Fruit fly (Drosophila melanogaster) whole organism, embryonic: ENCODE results near the gene chic.
A peak's percentile ranks its signal among the peaks of the same experiment; 100 is the strongest.

Experiments used
- Atf6 ChIP-seq: fragments of 200-800 bp; sonication (Bioruptor generic); IDR thresholded peaks from 2 replicates; pipeline ENCODE4 v1.3.6; 2022; ENCODE audit warnings: missing biosample characterization, missing genetic modification characterization
- Bgb ChIP-seq: fragments of 200-800 bp; sonication (Bioruptor generic); IDR thresholded peaks from 2 replicates; pipeline ENCODE4 v1.3.6; 2022; ENCODE audit warnings: missing biosample characterization, missing genetic modification characterization; ENCODE audit not compliant: partially characterized antibody
- CG10366 ChIP-seq: fragments of 200-800 bp; sonication (Bioruptor generic); IDR thresholded peaks from 2 replicates; pipeline ENCODE4 v1.3.6; 2022; ENCODE audit warnings: missing biosample characterization, missing genetic modification characterization
- CG10959 ChIP-seq: fragments of 200-800 bp; sonication (Bioruptor generic); IDR thresholded peaks from 2 replicates; pipeline ENCODE4 v1.3.6; 2022; ENCODE audit warnings: missing biosample characterization, missing genetic modification characterization
- CG11398 ChIP-seq: fragments of 200-800 bp; sonication (Bioruptor generic); optimal IDR thresholded peaks from 2 replicates; lab custom pipeline; 2016; ENCODE audit warnings: missing biosample characterization, missing genetic modification characterization
- CG14441 ChIP-seq: fragments of 200-800 bp; sonication (Bioruptor generic); IDR thresholded peaks from 2 replicates; pipeline ENCODE4 v1.3.6; 2022; ENCODE audit warnings: missing biosample characterization, missing genetic modification characterization
- CG14667 ChIP-seq: fragments of 200-800 bp; sonication (Bioruptor generic); IDR thresholded peaks from 2 replicates; pipeline ENCODE4 v1.3.6; 2022; ENCODE audit warnings: missing biosample characterization, missing genetic modification characterization
- CG16815 ChIP-seq: fragments of 200-800 bp; sonication (Bioruptor generic); optimal IDR thresholded peaks from 3 replicates; lab custom pipeline; 2017; ENCODE audit warnings: missing biosample characterization, mild to moderate bottlenecking, missing genetic modification characterization
- CG3163 ChIP-seq: fragments of 200-800 bp; sonication (Bioruptor generic); optimal IDR thresholded peaks from 3 replicates; lab custom pipeline; 2016; ENCODE audit warnings: missing biosample characterization, missing genetic modification characterization
- CG3407 ChIP-seq: fragments of 200-800 bp; sonication (Bioruptor generic); optimal IDR thresholded peaks from 2 replicates; lab custom pipeline; 2018; ENCODE audit warnings: missing biosample characterization, mild to moderate bottlenecking, missing genetic modification characterization
- CG4328 ChIP-seq: fragments of 200-800 bp; sonication (Bioruptor generic); optimal IDR thresholded peaks from 3 replicates; lab custom pipeline; 2017; ENCODE audit warnings: missing biosample characterization, missing genetic modification reagents, missing genetic modification characterization
- CG4404 ChIP-seq: fragments of 200-800 bp; sonication (Bioruptor generic); IDR thresholded peaks from 2 replicates; pipeline ENCODE4 v1.3.6; 2022; ENCODE audit warnings: missing biosample characterization, missing genetic modification characterization
- CG4730 ChIP-seq: fragments of 200-800 bp; sonication (Bioruptor generic); IDR thresholded peaks from 2 replicates; pipeline ENCODE4 v1.3.6; 2022; ENCODE audit warnings: missing biosample characterization, missing genetic modification characterization
- CG5245 ChIP-seq: fragments of 200-800 bp; sonication (Bioruptor generic); optimal IDR thresholded peaks from 3 replicates; lab custom pipeline; 2016; ENCODE audit warnings: missing biosample characterization, missing genetic modification characterization
- CG5953 ChIP-seq: fragments of 200-800 bp; sonication (Bioruptor generic); IDR thresholded peaks from 2 replicates; pipeline ENCODE4 v1.3.6; 2022; ENCODE audit warnings: missing biosample characterization, missing genetic modification characterization
- CG6689 ChIP-seq: fragments of 200-800 bp; sonication (Bioruptor generic); IDR thresholded peaks from 2 replicates; pipeline ENCODE4 v1.3.6; 2022; ENCODE audit warnings: missing biosample characterization, missing genetic modification characterization
- CG6791 ChIP-seq: fragments of 200-800 bp; sonication (Bioruptor generic); IDR thresholded peaks from 3 replicates; pipeline ENCODE4 v1.3.6; 2022; ENCODE audit warnings: missing biosample characterization, missing genetic modification characterization; ENCODE audit not compliant: partially characterized antibody
- CG8290 ChIP-seq, 3 experiments: fragments of 200-800 bp; sonication (Bioruptor generic); optimal IDR thresholded peaks; 2 replicates each; lab custom pipeline; 2016 to 2019; ENCODE audit warnings: missing biosample characterization in 3 of 3, missing genetic modification characterization in 3 of 3, mild to moderate bottlenecking in 2 of 3, moderate library complexity in 1 of 3
- CG8765 ChIP-seq: fragments of 200-800 bp; sonication (Bioruptor generic); IDR thresholded peaks from 2 replicates; pipeline ENCODE4 v1.3.6; 2022; ENCODE audit warnings: missing biosample characterization, missing genetic modification characterization
- CG8924 ChIP-seq: fragments of 200-800 bp; optimal IDR thresholded peaks from 3 replicates; lab custom pipeline; 2019; ENCODE audit warnings: missing biosample characterization, mild to moderate bottlenecking, missing genetic modification characterization, moderate library complexity
- CG8944 ChIP-seq: fragments of 200-800 bp; sonication (Bioruptor generic); optimal IDR thresholded peaks from 3 replicates; lab custom pipeline; 2016; ENCODE audit warnings: missing biosample characterization, missing genetic modification characterization
- CG9437 ChIP-seq: fragments of 200-800 bp; sonication (Bioruptor generic); optimal IDR thresholded peaks from 2 replicates; lab custom pipeline; 2018; ENCODE audit warnings: missing biosample characterization, mild to moderate bottlenecking, missing genetic modification characterization
- Chrac-16 ChIP-seq: fragments of 200-800 bp; sonication (Bioruptor generic); optimal IDR thresholded peaks from 3 replicates; lab custom pipeline; 2016; ENCODE audit warnings: missing biosample characterization, missing genetic modification characterization
- CrebB ChIP-seq: fragments of 200-800 bp; sonication (Bioruptor generic); optimal IDR thresholded peaks from 3 replicates; lab custom pipeline; 2018; ENCODE audit warnings: missing biosample characterization, mild to moderate bottlenecking, missing genetic modification characterization
- Dad ChIP-seq: fragments of 200-800 bp; sonication (Bioruptor generic); optimal IDR thresholded peaks from 3 replicates; lab custom pipeline; 2016; ENCODE audit warnings: missing biosample characterization, missing genetic modification characterization
- Doc2 ChIP-seq: fragments of 200-800 bp; sonication (Bioruptor generic); IDR thresholded peaks from 2 replicates; pipeline ENCODE4 v1.3.6; 2022; ENCODE audit warnings: missing biosample characterization, missing genetic modification characterization
- Doc3 ChIP-seq: fragments of 200-800 bp; sonication (Bioruptor generic); IDR thresholded peaks from 3 replicates; pipeline ENCODE4 v1.3.6; 2022; ENCODE audit warnings: missing biosample characterization, missing genetic modification characterization; ENCODE audit not compliant: partially characterized antibody
- Dref ChIP-seq: fragments of 200-800 bp; sonication (Bioruptor generic); IDR thresholded peaks from 2 replicates; pipeline ENCODE4 v1.3.6; 2022; ENCODE audit warnings: missing biosample characterization, missing genetic modification characterization
- Eip74EF ChIP-seq, 2 experiments: fragments of 200-800 bp in 1 of 2; fragments of >200 bp in 1 of 2; sonication (Bioruptor generic) in 1 of 2; optimal IDR thresholded peaks; 2 replicates each; lab custom pipeline; 2017 to 2019; ENCODE audit warnings: missing biosample characterization in 2 of 2, missing genetic modification characterization in 2 of 2, mild to moderate bottlenecking in 1 of 2, moderate library complexity in 1 of 2
- Ets97D ChIP-seq: fragments of 200-800 bp; sonication (Bioruptor generic); optimal IDR thresholded peaks from 3 replicates; lab custom pipeline; 2016; ENCODE audit warnings: missing biosample characterization, missing genetic modification characterization
- Gsc ChIP-seq: fragments of 200-800 bp; sonication (Bioruptor generic); IDR thresholded peaks from 2 replicates; pipeline ENCODE4 v1.3.6; 2022; ENCODE audit warnings: missing biosample characterization, missing genetic modification characterization
- Hr78 ChIP-seq, 2 experiments: fragments of 200-800 bp in 1 of 2; fragments of >200 bp in 1 of 2; sonication (Bioruptor generic) in 1 of 2; optimal IDR thresholded peaks; 2 replicates each; lab custom pipeline; 2017 to 2019; ENCODE audit warnings: missing biosample characterization in 2 of 2, missing genetic modification characterization in 2 of 2, mild to moderate bottlenecking in 1 of 2, moderate library complexity in 1 of 2
- Myb ChIP-seq: fragments of 200-800 bp; sonication (Bioruptor generic); optimal IDR thresholded peaks from 2 replicates; lab custom pipeline; 2016; ENCODE audit warnings: missing biosample characterization, missing genetic modification characterization
- Nf-YB ChIP-seq: fragments of 200-800 bp; sonication (Bioruptor generic); optimal IDR thresholded peaks from 3 replicates; lab custom pipeline; 2019; ENCODE audit warnings: missing biosample characterization, mild to moderate bottlenecking, missing genetic modification characterization, moderate library complexity
- Oaz ChIP-seq: fragments of 200-800 bp; sonication (Bioruptor generic); IDR thresholded peaks from 2 replicates; pipeline ENCODE4 v1.3.6; 2022; ENCODE audit warnings: missing biosample characterization, missing genetic modification characterization
- Opbp ChIP-seq: fragments of 200-800 bp; sonication (Bioruptor generic); IDR thresholded peaks from 3 replicates; pipeline ENCODE4 v1.3.6; 2022; ENCODE audit warnings: missing biosample characterization, missing genetic modification characterization; ENCODE audit not compliant: partially characterized antibody
- PHDP ChIP-seq: fragments of 200-800 bp; sonication (Bioruptor generic); optimal IDR thresholded peaks from 3 replicates; lab custom pipeline; 2018; ENCODE audit warnings: missing biosample characterization, mild to moderate bottlenecking, missing genetic modification characterization, moderate library complexity
- abd-A ChIP-seq: fragments of 200-800 bp; sonication (Bioruptor generic); optimal IDR thresholded peaks from 3 replicates; lab custom pipeline; 2019; ENCODE audit warnings: missing biosample characterization, mild to moderate bottlenecking, missing genetic modification characterization, moderate library complexity
- ac ChIP-seq: fragments of 200-800 bp; sonication (Bioruptor generic); optimal IDR thresholded peaks from 3 replicates; lab custom pipeline; 2017; ENCODE audit warnings: missing biosample characterization, mild to moderate bottlenecking, missing genetic modification characterization
- crp ChIP-seq, 2 experiments: fragments of 200-800 bp; sonication (Bioruptor generic); optimal IDR thresholded peaks; 2 replicates in 1 of 2; 3 replicates in 1 of 2; lab custom pipeline; 2017; ENCODE audit warnings: missing biosample characterization in 2 of 2, missing genetic modification characterization in 2 of 2, mild to moderate bottlenecking in 1 of 2, moderate library complexity in 1 of 2
- da ChIP-seq: fragments of 200-800 bp; sonication (Bioruptor generic); optimal IDR thresholded peaks from 2 replicates; lab custom pipeline; 2016; ENCODE audit warnings: missing biosample characterization, missing genetic modification characterization
- disco-r ChIP-seq: fragments of 200-800 bp; sonication (Bioruptor generic); optimal IDR thresholded peaks from 2 replicates; lab custom pipeline; 2016; ENCODE audit warnings: missing biosample characterization, missing genetic modification characterization
- ewg ChIP-seq: fragments of 200-800 bp; sonication (Bioruptor generic); optimal IDR thresholded peaks from 3 replicates; lab custom pipeline; 2017; ENCODE audit warnings: mild to moderate bottlenecking, missing biosample characterization, missing genetic modification reagents, missing genetic modification characterization
- fru ChIP-seq: fragments of >200 bp; optimal IDR thresholded peaks from 2 replicates; lab custom pipeline; 2017
- gro ChIP-seq: fragments of 200-800 bp; sonication (Bioruptor generic); optimal IDR thresholded peaks from 2 replicates; lab custom pipeline; 2016; ENCODE audit warnings: missing biosample characterization, missing genetic modification characterization
- insv ChIP-seq, 2 experiments: fragments of 200-800 bp; sonication (Bioruptor generic); optimal IDR thresholded peaks; 3 replicates each; lab custom pipeline; 2016 to 2018; ENCODE audit warnings: missing biosample characterization in 2 of 2, missing genetic modification characterization in 2 of 2
- kay ChIP-seq: fragments of 200-800 bp; sonication (Bioruptor generic); optimal IDR thresholded peaks from 2 replicates; lab custom pipeline; 2016; ENCODE audit warnings: missing biosample characterization, missing genetic modification characterization
- sima ChIP-seq: fragments of 200-800 bp; sonication (Bioruptor generic); optimal IDR thresholded peaks from 2 replicates; lab custom pipeline; 2016; ENCODE audit warnings: missing biosample characterization, missing genetic modification characterization
- slp2 ChIP-seq: fragments of 200-800 bp; sonication (Bioruptor generic); optimal IDR thresholded peaks from 2 replicates; lab custom pipeline; 2016; ENCODE audit warnings: missing biosample characterization, missing genetic modification characterization
- zen ChIP-seq: fragments of 200-800 bp; sonication (Bioruptor generic); optimal IDR thresholded peaks from 3 replicates; lab custom pipeline; 2018; ENCODE audit warnings: missing biosample characterization, mild to moderate bottlenecking, missing genetic modification characterization, moderate library complexity
- zen2 ChIP-seq: fragments of 200-800 bp; sonication (Bioruptor generic); IDR thresholded peaks from 3 replicates; pipeline ENCODE4 v1.3.6; 2022; ENCODE audit warnings: missing biosample characterization, missing genetic modification characterization; ENCODE audit not compliant: partially characterized antibody

chic gene

dm6 chr2L:5972005-5972404, 8.8 kb downstream of the chic start (continued):
- TF ChIP-seq Opbp, result no peak
- no peak for TF ChIP-seq CG3163
- TF ChIP-seq disco-r (GFP tag; lab: Kevin White, UChicago), result no peak
- 0 out of 2 replicates have a peak, but pooled peaks have one; percentile 10 for TF ChIP-seq CG4730
- no peak for TF ChIP-seq sima (GFP tag; lab: Kevin White, UChicago)
- peak; percentile 14 for TF ChIP-seq ewg (GFP tag; lab: Kevin White, UChicago)
- TF ChIP-seq CG4328, result no peak
- TF ChIP-seq zen2 (GFP tag; lab: Robert Waterston, UW), result no peak
- TF ChIP-seq CG10959 (GFP tag; lab: Robert Waterston, UW), result no peak
- peak; percentile 45; the same call in 1 of the 2 replicates for TF ChIP-seq CG14441
- TF ChIP-seq da (GFP tag; lab: Kevin White, UChicago), result no peak
- peak; percentile 4 for TF ChIP-seq Chrac-16
- TF ChIP-seq CG5245 (GFP tag; lab: Kevin White, UChicago), result no peak
- TF ChIP-seq fru (lab: Kevin White, UChicago), result no peak
- no peak for TF ChIP-seq abd-A
- no peak for TF ChIP-seq CrebB (tag; lab: Kevin White, UChicago)
- TF ChIP-seq crp (GFP tag; optimal IDR thresholded peaks at IDR 0.05; lab: Kevin White, UChicago), result no peak
- TF ChIP-seq Dref (GFP tag; lab: Robert Waterston, UW), result no peak
- no peak for TF ChIP-seq kay (GFP tag; lab: Kevin White, UChicago)
- no peak for TF ChIP-seq slp2 (GFP tag; lab: Kevin White, UChicago)
- TF ChIP-seq CG16815 (GFP tag; lab: Kevin White, UChicago), result peak; percentile 9
- no peak for TF ChIP-seq Hr78 (GFP tag; optimal IDR thresholded peaks at IDR 0.05; lab: Kevin White, UChicago)
- TF ChIP-seq Myb (GFP tag; lab: Kevin White, UChicago), result no peak
- TF ChIP-seq CG11398 (GFP tag; lab: Kevin White, UChicago), result no peak
- 0 out of 2 replicates have a peak, but pooled peaks have one; percentile 30 for TF ChIP-seq CG14667 (GFP tag; lab: Robert Waterston, UW)
- no peak for TF ChIP-seq CG4404 (GFP tag; lab: Robert Waterston, UW)
- TF ChIP-seq Atf6 (GFP tag; lab: Robert Waterston, UW), result peak; percentile 65
- no peak for TF ChIP-seq CG8765 (GFP tag; lab: Robert Waterston, UW)
- no peak for TF ChIP-seq Doc3 (GFP tag; lab: Robert Waterston, UW)
- TF ChIP-seq CG6791, result no peak
- TF ChIP-seq PHDP (tag; lab: Kevin White, UChicago), result peak; percentile 23
- TF ChIP-seq Oaz (GFP tag; lab: Robert Waterston, UW), result no peak
- TF ChIP-seq CG3407 (GFP tag; lab: Kevin White, UChicago), result no peak
- TF ChIP-seq ac (GFP tag; lab: Kevin White, UChicago), result no peak
- no peak; the same call in 1 of the 2 replicates for TF ChIP-seq Doc2 (GFP tag; lab: Robert Waterston, UW)
- TF ChIP-seq Eip74EF (GFP tag; optimal IDR thresholded peaks at IDR 0.05; lab: Kevin White, UChicago), result no peak
- peak; percentile 50 for TF ChIP-seq CG10366 (GFP tag; lab: Robert Waterston, UW)
- TF ChIP-seq CG8924 (tag; lab: Kevin White, UChicago), result no peak
- TF ChIP-seq Nf-YB (GFP tag; lab: Kevin White, UChicago), result no peak
- TF ChIP-seq Gsc, result no peak
- no peak for TF ChIP-seq Bgb (GFP tag; lab: Robert Waterston, UW)
- no peak for TF ChIP-seq CG8944 (GFP tag; lab: Kevin White, UChicago)
- no peak for TF ChIP-seq insv (GFP tag; optimal IDR thresholded peaks at IDR 0.05; lab: Kevin White, UChicago)
- 0 out of 2 replicates have a peak, but pooled peaks have one; percentile 48 for TF ChIP-seq CG6689
- TF ChIP-seq zen (tag; lab: Kevin White, UChicago), result no peak
- TF ChIP-seq gro (GFP tag; lab: Kevin White, UChicago), result no peak
- no peak for TF ChIP-seq CG5953
- TF ChIP-seq CG8290 (GFP tag; optimal IDR thresholded peaks at IDR 0.05; lab: Kevin White, UChicago), result no peak
- peak in 1 of 2 experiments; percentile 60 for TF ChIP-seq CG8290 (tag; optimal IDR thresholded peaks at IDR 0.05; lab: Kevin White, UChicago)
- TF ChIP-seq Ets97D (GFP tag; lab: Kevin White, UChicago), result no peak
- no peak for TF ChIP-seq CG9437 (GFP tag; lab: Kevin White, UChicago)
- peak; percentile 25 for TF ChIP-seq Dad
